Worm (Caenorhabditis elegans): ENCODE data around the gene F52H2.1.

Gene F52H2.1

ce11 chrX:2536246-2536772 lies 36.6 kb upstream of the F52H2.1 start (continued):
- no peak for TF ChIP-seq daf-8 (GFP tag; IDR thresholded peaks at IDR 0.05)
- no peak for TF ChIP-seq F49E8.2 (tag; optimal IDR thresholded peaks at IDR 0.05; ENCODE audit: borderline replicate concordance)
- 0 out of 2 replicates have a peak, but pooled peaks have one; percentile 36 for TF ChIP-seq madf-9 (GFP tag; conservative IDR thresholded peaks at IDR 0.05)
- TF ChIP-seq mes-2 (tag; optimal IDR thresholded peaks at IDR 0.05; ENCODE audit: poor library complexity, severe bottlenecking), result peak; percentile 64
- no peak for TF ChIP-seq lin-38 (GFP tag; IDR thresholded peaks at IDR 0.05)
- no peak for TF ChIP-seq T26A8.4 (GFP tag; IDR thresholded peaks at IDR 0.05)
- peak; percentile 51 for TF ChIP-seq mxl-3 (GFP tag; optimal IDR thresholded peaks at IDR 0.05)
- peak; percentile 91 for TF ChIP-seq nhr-11 (tag; optimal IDR thresholded peaks at IDR 0.05)
- no peak for TF ChIP-seq F10B5.3 (tag; optimal IDR thresholded peaks at IDR 0.05)
- TF ChIP-seq ama-1 (optimal IDR thresholded peaks at IDR 0.05), result no peak
- TF ChIP-seq lim-7 (GFP tag; IDR thresholded peaks at IDR 0.05), result 0 out of 2 replicates have a peak, but pooled peaks have one; percentile 31
- TF ChIP-seq snpc-4 (tag; optimal IDR thresholded peaks at IDR 0.05), result no peak
- TF ChIP-seq unc-130 (GFP tag; optimal IDR thresholded peaks at IDR 0.05), result no peak
- TF ChIP-seq egl-43 (GFP tag; IDR thresholded peaks at IDR 0.05), result peak; percentile 76
- peak in 1 of 2 experiments; percentile 99 for TF ChIP-seq unc-62 (GFP tag; optimal IDR thresholded peaks at IDR 0.05 in 1 of 2)
- no peak for TF ChIP-seq unc-62 (tag; optimal IDR thresholded peaks at IDR 0.05)
- TF ChIP-seq dpl-1 (GFP tag; optimal IDR thresholded peaks at IDR 0.05), result no peak
- TF ChIP-seq set-16 (GFP tag; IDR thresholded peaks at IDR 0.05), result peak; percentile 83
- peak; percentile 99 for TF ChIP-seq aha-1 (tag)
- peak; percentile 92 for TF ChIP-seq fkh-10 (GFP tag; optimal IDR thresholded peaks at IDR 0.05)
- TF ChIP-seq Y105C5A.15 (GFP tag; IDR thresholded peaks at IDR 0.05), result no peak
- TF ChIP-seq Y75B8A.6 (GFP tag; IDR thresholded peaks at IDR 0.05), result no peak
- no peak for TF ChIP-seq arid-1 (GFP tag; conservative IDR thresholded peaks at IDR 0.05)
- no peak for TF ChIP-seq zip-11 (GFP tag; IDR thresholded peaks at IDR 0.05)
- no peak for TF ChIP-seq ceh-44 (GFP tag; IDR thresholded peaks at IDR 0.05)
- TF ChIP-seq unc-39 (tag; optimal IDR thresholded peaks at IDR 0.05), result no peak
- TF ChIP-seq lin-13 (GFP tag; optimal IDR thresholded peaks at IDR 0.05), result no peak
- no peak for TF ChIP-seq dmd-9 (GFP tag; IDR thresholded peaks at IDR 0.05)
- TF ChIP-seq spr-3 (GFP tag; optimal IDR thresholded peaks at IDR 0.05), result no peak
- TF ChIP-seq nhr-48 (tag; optimal IDR thresholded peaks at IDR 0.05), result peak; percentile 9
- no peak for TF ChIP-seq R02D3.7 (tag; optimal IDR thresholded peaks at IDR 0.05)
- no peak for TF ChIP-seq lin-15B (tag; optimal IDR thresholded peaks at IDR 0.05)
- TF ChIP-seq gei-8 (GFP tag; optimal IDR thresholded peaks at IDR 0.05), result no peak

ce11 chrX:2538713-2539112 lies 34.2 kb upstream of the F52H2.1 start:
- no peak for TF ChIP-seq nhr-25 (tag; optimal IDR thresholded peaks at IDR 0.05; ENCODE audit: borderline replicate concordance, insufficient read depth)
- TF ChIP-seq lin-13 (GFP tag; optimal IDR thresholded peaks at IDR 0.05), result no peak
- peak; percentile 26 for TF ChIP-seq aha-1 (tag)

ce11 chrX:2541003-2541521 lies 31.8 kb upstream of the F52H2.1 start, which contains the start of gene F52H2.3:
Gene F52H2.3 (minus strand): TSS chrX:2541053.
- TF ChIP-seq madf-9 (GFP tag; conservative IDR thresholded peaks at IDR 0.05), result no peak
- TF ChIP-seq fkh-10 (GFP tag; optimal IDR thresholded peaks at IDR 0.05), result no peak
- TF ChIP-seq lin-15B (tag; optimal IDR thresholded peaks at IDR 0.05), result no peak
- no peak for TF ChIP-seq aha-1 (tag)
- TF ChIP-seq F37D6.2 (tag; optimal IDR thresholded peaks at IDR 0.05), result no peak
- TF ChIP-seq ZK337.2 (GFP tag; IDR thresholded peaks at IDR 0.05), result no peak
- no peak for TF ChIP-seq hif-1 (tag; optimal IDR thresholded peaks at IDR 0.05)
- no peak for TF ChIP-seq tag-97 (GFP tag; IDR thresholded peaks at IDR 0.05)
- no peak for TF ChIP-seq ces-1 (GFP tag; optimal IDR thresholded peaks at IDR 0.05)
- no peak for TF ChIP-seq egl-27 (tag; optimal IDR thresholded peaks at IDR 0.05)
- no peak for TF ChIP-seq lim-7 (GFP tag; IDR thresholded peaks at IDR 0.05)
- TF ChIP-seq F49E8.2 (tag; optimal IDR thresholded peaks at IDR 0.05; ENCODE audit: borderline replicate concordance), result no peak
- peak; percentile 59 for TF ChIP-seq dmd-6 (GFP tag; IDR thresholded peaks at IDR 0.05)
- no peak for TF ChIP-seq D1046.2 (GFP tag; IDR thresholded peaks at IDR 0.05)
- TF ChIP-seq jun-1 (tag; optimal IDR thresholded peaks at IDR 0.05), result no peak
- TF ChIP-seq spr-3 (GFP tag; optimal IDR thresholded peaks at IDR 0.05), result no peak
- TF ChIP-seq lin-1 (GFP tag; IDR thresholded peaks at IDR 0.05), result no peak
- no peak for TF ChIP-seq ceh-32 (tag; optimal IDR thresholded peaks at IDR 0.05; ENCODE audit: poor library complexity)
- TF ChIP-seq nhr-102 (tag; optimal IDR thresholded peaks at IDR 0.05), result no peak
- no peak for TF ChIP-seq snpc-1.2 (GFP tag; IDR thresholded peaks at IDR 0.05)
- TF ChIP-seq rbr-2 (tag; optimal IDR thresholded peaks at IDR 0.05), result no peak
